Fruit fly (Drosophila melanogaster) whole organism, embryonic: ENCODE results near the gene CG34454.

ENCODE experiments used
- ATbp ChIP-seq: fragments of 200-800 bp; sonication (Bioruptor generic); optimal IDR thresholded peaks from 2 replicates; lab custom pipeline; 2017; ENCODE audit warnings: missing biosample characterization, mild to moderate bottlenecking, missing genetic modification characterization, missing genetic modification reagents
- Atf-2 ChIP-seq: fragments of 200-800 bp; sonication (Bioruptor generic); optimal IDR thresholded peaks from 2 replicates; lab custom pipeline; 2016; ENCODE audit warnings: missing biosample characterization, missing genetic modification characterization
- Atf3 ChIP-seq: fragments of 200-800 bp; sonication (Bioruptor generic); optimal IDR thresholded peaks from 3 replicates; lab custom pipeline; 2016; ENCODE audit warnings: missing biosample characterization, missing genetic modification characterization
- BEAF-32 ChIP-seq: fragments of 200-800 bp; sonication (Bioruptor generic); optimal IDR thresholded peaks from 3 replicates; lab custom pipeline; 2017; ENCODE audit warnings: missing biosample characterization, missing genetic modification characterization, mild to moderate bottlenecking, moderate library complexity, missing genetic modification reagents
- CG10462 ChIP-seq: fragments of 200-800 bp; sonication (Bioruptor generic); optimal IDR thresholded peaks from 2 replicates; lab custom pipeline; 2016; ENCODE audit warnings: missing biosample characterization, missing genetic modification characterization
- CG11696 ChIP-seq: fragments of 200-800 bp; sonication (Bioruptor generic); IDR thresholded peaks from 2 replicates; pipeline ENCODE4 v1.3.6; 2022; ENCODE audit warnings: missing biosample characterization, missing genetic modification characterization
- CG12219 ChIP-seq: fragments of 200-800 bp; sonication (Bioruptor generic); optimal IDR thresholded peaks from 3 replicates; lab custom pipeline; 2018; ENCODE audit warnings: missing biosample characterization, mild to moderate bottlenecking, missing genetic modification characterization
- CG12236 ChIP-seq: fragments of 200-800 bp; sonication (Bioruptor generic); optimal IDR thresholded peaks from 2 replicates; lab custom pipeline; 2016; ENCODE audit warnings: missing biosample characterization, missing genetic modification characterization
- CG12299 ChIP-seq: fragments of 200-800 bp; sonication (Bioruptor generic); optimal IDR thresholded peaks from 2 replicates; lab custom pipeline; 2018; ENCODE audit warnings: missing biosample characterization, mild to moderate bottlenecking, missing genetic modification characterization
- CG13424 ChIP-seq: fragments of 200-800 bp; sonication (Bioruptor generic); optimal IDR thresholded peaks from 2 replicates; lab custom pipeline; 2019; ENCODE audit warnings: missing biosample characterization, mild to moderate bottlenecking, missing genetic modification characterization, moderate library complexity
- CG14050 ChIP-seq: fragments of 200-800 bp; sonication (Bioruptor generic); IDR thresholded peaks from 3 replicates; pipeline ENCODE4 v1.3.6; 2022; ENCODE audit warnings: missing biosample characterization, missing genetic modification characterization
- CG17186 ChIP-seq: fragments of 200-800 bp; sonication (Bioruptor generic); optimal IDR thresholded peaks from 3 replicates; lab custom pipeline; 2017; ENCODE audit warnings: missing biosample characterization, missing genetic modification reagents, missing genetic modification characterization
- CG17568 ChIP-seq: fragments of 200-800 bp; sonication (Bioruptor generic); optimal IDR thresholded peaks from 2 replicates; lab custom pipeline; 2018; ENCODE audit warnings: missing biosample characterization, mild to moderate bottlenecking, missing genetic modification characterization, moderate library complexity
- CG17612 ChIP-seq: fragments of 200-800 bp; sonication (Bioruptor generic); IDR thresholded peaks from 2 replicates; pipeline ENCODE4 v1.3.6; 2022; ENCODE audit warnings: missing biosample characterization, missing genetic modification characterization
- CG34224 ChIP-seq: fragments of 200-800 bp; sonication (Bioruptor generic); IDR thresholded peaks from 3 replicates; pipeline ENCODE4 v1.3.6; 2022; ENCODE audit warnings: missing biosample characterization, missing genetic modification characterization; ENCODE audit not compliant: partially characterized antibody
- CG42726 ChIP-seq: fragments of 200-800 bp; sonication (Bioruptor generic); IDR thresholded peaks from 2 replicates; pipeline ENCODE4 v1.3.6; 2022; ENCODE audit warnings: missing biosample characterization, missing genetic modification characterization; ENCODE audit not compliant: partially characterized antibody
- CG7357 ChIP-seq: fragments of 200-800 bp; sonication (Bioruptor generic); IDR thresholded peaks from 3 replicates; pipeline ENCODE4 v1.3.6; 2022; ENCODE audit warnings: missing biosample characterization, missing genetic modification characterization
- CG8388 ChIP-seq: fragments of 200-800 bp; sonication (Bioruptor generic); optimal IDR thresholded peaks from 2 replicates; lab custom pipeline; 2019; ENCODE audit warnings: missing biosample characterization, mild to moderate bottlenecking, missing genetic modification characterization, moderate library complexity
- CG8944 ChIP-seq: fragments of 200-800 bp; sonication (Bioruptor generic); optimal IDR thresholded peaks from 3 replicates; lab custom pipeline; 2016; ENCODE audit warnings: missing biosample characterization, missing genetic modification characterization
- CG9609 ChIP-seq: fragments of 200-800 bp; sonication (Bioruptor generic); optimal IDR thresholded peaks from 3 replicates; lab custom pipeline; 2016; ENCODE audit warnings: missing biosample characterization, missing genetic modification characterization
- CG9817 ChIP-seq: fragments of 200-800 bp; sonication (Bioruptor generic); optimal IDR thresholded peaks from 2 replicates; lab custom pipeline; 2018; ENCODE audit warnings: missing biosample characterization, mild to moderate bottlenecking, missing genetic modification characterization, moderate library complexity
- CG9876 ChIP-seq: fragments of 200-800 bp; sonication (Bioruptor generic); optimal IDR thresholded peaks from 2 replicates; lab custom pipeline; 2016; ENCODE audit warnings: missing biosample characterization, missing genetic modification characterization
- Camta ChIP-seq: fragments of 200-800 bp; sonication (Bioruptor generic); optimal IDR thresholded peaks from 2 replicates; lab custom pipeline; 2016; ENCODE audit warnings: missing biosample characterization, missing genetic modification characterization
- D19A ChIP-seq: fragments of 200-800 bp; optimal IDR thresholded peaks from 3 replicates; lab custom pipeline; 2019; ENCODE audit warnings: missing biosample characterization, mild to moderate bottlenecking, missing genetic modification characterization, moderate library complexity
- Hr51 ChIP-seq, 2 experiments: fragments of 200-800 bp; sonication (Bioruptor generic); optimal IDR thresholded peaks; 2 replicates in 1 of 2; 3 replicates in 1 of 2; lab custom pipeline; 2016 to 2018; ENCODE audit warnings: missing biosample characterization in 2 of 2, missing genetic modification characterization in 2 of 2, mild to moderate bottlenecking in 1 of 2, moderate library complexity in 1 of 2
- Lpt ChIP-seq: fragments of >200 bp; optimal IDR thresholded peaks from 2 replicates; lab custom pipeline; 2018; ENCODE audit warnings: missing biosample characterization, missing genetic modification characterization
- Mes4 ChIP-seq: fragments of 200-800 bp; sonication (Bioruptor generic); optimal IDR thresholded peaks from 2 replicates; lab custom pipeline; 2016; ENCODE audit warnings: missing biosample characterization, missing genetic modification characterization
- Nf-YA ChIP-seq: fragments of 200-800 bp; sonication (Bioruptor generic); IDR thresholded peaks from 2 replicates; pipeline ENCODE4 v1.3.6; 2022; ENCODE audit warnings: missing biosample characterization, missing genetic modification characterization
- Spps ChIP-seq: fragments of 200-800 bp; sonication (Bioruptor generic); optimal IDR thresholded peaks from 2 replicates; lab custom pipeline; 2018; ENCODE audit warnings: missing biosample characterization, mild to moderate bottlenecking, missing genetic modification characterization
- Trl ChIP-seq, 3 experiments: fragments of >200 bp in 2 of 3; fragments of 200-800 bp in 1 of 3; sonication (Bioruptor generic) in 1 of 3; optimal IDR thresholded peaks; 2 replicates in 1 of 3; 3 replicates in 2 of 3; lab custom pipeline; 2016 to 2017; ENCODE audit warnings: missing biosample characterization in 1 of 3, missing genetic modification characterization in 1 of 3
- aop ChIP-seq: fragments of 200-800 bp; sonication (Bioruptor generic); IDR thresholded peaks from 2 replicates; pipeline ENCODE4 v1.3.6; 2022; ENCODE audit warnings: missing biosample characterization, missing genetic modification characterization
- bcd ChIP-seq: fragments of 200-800 bp; sonication (Bioruptor generic); optimal IDR thresholded peaks from 2 replicates; lab custom pipeline; 2017; ENCODE audit warnings: missing biosample characterization, mild to moderate bottlenecking, missing genetic modification characterization
- cas ChIP-seq: fragments of 200-800 bp; sonication (Bioruptor generic); IDR thresholded peaks from 2 replicates; pipeline ENCODE4 v1.3.6; 2022; ENCODE audit warnings: missing biosample characterization, missing genetic modification characterization
- crc ChIP-seq: fragments of 200-800 bp; sonication (Bioruptor generic); optimal IDR thresholded peaks from 2 replicates; lab custom pipeline; 2016; ENCODE audit warnings: missing biosample characterization, missing genetic modification characterization
- dysf ChIP-seq: fragments of 200-800 bp; sonication (Bioruptor generic); IDR thresholded peaks from 3 replicates; pipeline ENCODE4 v1.3.6; 2022; ENCODE audit warnings: missing biosample characterization, missing genetic modification characterization
- fd96Cb ChIP-seq: fragments of 200-800 bp; sonication (Bioruptor generic); optimal IDR thresholded peaks from 2 replicates; lab custom pipeline; 2018; ENCODE audit warnings: missing biosample characterization, mild to moderate bottlenecking, missing genetic modification characterization, moderate library complexity
- her ChIP-seq: fragments of 200-800 bp; sonication (Bioruptor generic); optimal IDR thresholded peaks from 2 replicates; lab custom pipeline; 2016; ENCODE audit warnings: missing biosample characterization, missing genetic modification characterization
- ken ChIP-seq: fragments of 200-800 bp; sonication (Bioruptor generic); IDR thresholded peaks from 3 replicates; pipeline ENCODE4 v1.3.6; 2022; ENCODE audit warnings: missing biosample characterization, missing genetic modification characterization
- lov ChIP-seq, 2 experiments: fragments of 200-800 bp in 1 of 2; fragments of >200 bp in 1 of 2; sonication (Bioruptor generic) in 1 of 2; IDR thresholded peaks in 1 of 2; optimal IDR thresholded peaks in 1 of 2; 2 replicates in 1 of 2; 3 replicates in 1 of 2; pipeline versions ENCODE4 v1.3.6 to Lab custom; 2017 to 2022; ENCODE audit warnings: missing biosample characterization in 1 of 2, missing genetic modification characterization in 1 of 2
- oc ChIP-seq: fragments of 200-800 bp; sonication (Bioruptor generic); optimal IDR thresholded peaks from 2 replicates; lab custom pipeline; 2018; ENCODE audit warnings: missing biosample characterization, mild to moderate bottlenecking, missing genetic modification characterization, moderate library complexity
- onecut ChIP-seq: fragments of 200-800 bp; sonication (Bioruptor generic); IDR thresholded peaks from 2 replicates; pipeline ENCODE4 v1.3.6; 2022; ENCODE audit warnings: missing biosample characterization, missing genetic modification characterization
- p53 ChIP-seq: fragments of 200-800 bp; sonication (Bioruptor generic); optimal IDR thresholded peaks from 2 replicates; lab custom pipeline; 2016; ENCODE audit warnings: missing biosample characterization, missing genetic modification characterization
- repo ChIP-seq: fragments of 200-800 bp; sonication (Bioruptor generic); optimal IDR thresholded peaks from 2 replicates; lab custom pipeline; 2016; ENCODE audit warnings: missing biosample characterization, missing genetic modification characterization
- sna ChIP-seq: fragments of 200-800 bp; sonication (Bioruptor generic); IDR thresholded peaks from 2 replicates; pipeline ENCODE4 v1.3.6; 2022; ENCODE audit warnings: missing biosample characterization, missing genetic modification characterization; ENCODE audit not compliant: partially characterized antibody
- tll ChIP-seq, 2 experiments: fragments of 200-800 bp in 1 of 2; fragments of >200 bp in 1 of 2; sonication (Bioruptor generic) in 1 of 2; optimal IDR thresholded peaks; 2 replicates each; lab custom pipeline; 2017 to 2019; ENCODE audit warnings: missing biosample characterization in 2 of 2, missing genetic modification characterization in 2 of 2, mild to moderate bottlenecking in 1 of 2, moderate library complexity in 1 of 2
- tna ChIP-seq: fragments of 200-800 bp; sonication (Bioruptor generic); IDR thresholded peaks from 2 replicates; pipeline ENCODE4 v1.3.6; 2022; ENCODE audit warnings: missing biosample characterization, missing genetic modification characterization; ENCODE audit not compliant: partially characterized antibody
- zfh2 ChIP-seq: fragments of 200-800 bp; sonication (Bioruptor generic); optimal IDR thresholded peaks from 2 replicates; lab custom pipeline; 2016; ENCODE audit warnings: missing biosample characterization, missing genetic modification characterization

The CG34454 gene

dm6 chr3L:223019-223902 is 8.9 kb downstream of the CG34454 start, which contains the start of the genes pyx and CG33229 (continued):
- TF ChIP-seq CG42726 = no peak
- TF ChIP-seq D19A (tag; lab: Kevin White, UChicago) = peak; percentile 76
- TF ChIP-seq crc (GFP tag; lab: Kevin White, UChicago) = peak; percentile 60
- peak; percentile 94 for TF ChIP-seq zfh2 (GFP tag; lab: Kevin White, UChicago)
- peak; percentile 62 for TF ChIP-seq ken (GFP tag; lab: Robert Waterston, UW)
- peak; percentile 57 for TF ChIP-seq ATbp
- TF ChIP-seq onecut = peak; percentile 49
- peak; percentile 90 for TF ChIP-seq CG9817
- TF ChIP-seq Camta (GFP tag; lab: Kevin White, UChicago) = peak; percentile 80
- TF ChIP-seq bcd = peak; percentile 86
- TF ChIP-seq fd96Cb (tag; lab: Kevin White, UChicago) = peak; percentile 81
- peak; percentile 35 for TF ChIP-seq CG12299 (tag; lab: Kevin White, UChicago)
- TF ChIP-seq CG17568 = no peak
- TF ChIP-seq CG9876 (GFP tag; lab: Kevin White, UChicago) = peak; percentile 78
- TF ChIP-seq CG17612 = peak; percentile 50
- TF ChIP-seq tll (GFP tag; optimal IDR thresholded peaks at IDR 0.05; lab: Kevin White, UChicago) = no peak
- TF ChIP-seq CG14050 (GFP tag; lab: Robert Waterston, UW) = peak; percentile 68
- peak; percentile 78 for TF ChIP-seq Atf-2 (GFP tag; lab: Kevin White, UChicago)
- TF ChIP-seq lov (optimal IDR thresholded peaks at IDR 0.05; lab: Kevin White, UChicago) = no peak
- TF ChIP-seq lov (GFP tag; IDR thresholded peaks at IDR 0.05; lab: Robert Waterston, UW) = no peak
- TF ChIP-seq CG11696 = peak; percentile 71
- TF ChIP-seq BEAF-32 (GFP tag; lab: Kevin White, UChicago) = peak; percentile 37
- peak; percentile 91 for TF ChIP-seq dysf
- no peak; the same call in 1 of the 2 replicates for TF ChIP-seq Nf-YA (GFP tag; lab: Robert Waterston, UW)
- TF ChIP-seq CG12236 (GFP tag; lab: Kevin White, UChicago) = no peak
- TF ChIP-seq Lpt (GFP tag; lab: Kevin White, UChicago) = no peak
- peak; percentile 57 for TF ChIP-seq Mes4 (GFP tag; lab: Kevin White, UChicago)
- peak; percentile 47 for TF ChIP-seq CG10462
- TF ChIP-seq CG34224 (GFP tag; lab: Robert Waterston, UW) = no peak
- TF ChIP-seq CG9609 (GFP tag; lab: Kevin White, UChicago) = peak; percentile 88
- TF ChIP-seq Spps = no peak
- TF ChIP-seq tna = no peak; the same call in 1 of the 2 replicates
- TF ChIP-seq CG8944 = peak; percentile 81
- peak; percentile 71 to 84 for TF ChIP-seq Hr51 (GFP tag; optimal IDR thresholded peaks at IDR 0.05; lab: Kevin White, UChicago)
- TF ChIP-seq repo = peak; percentile 57
- TF ChIP-seq aop = peak; percentile 70
- peak; percentile 19; the same call in 1 of the 2 replicates for TF ChIP-seq sna (GFP tag; lab: Robert Waterston, UW)
- peak; percentile 37 for TF ChIP-seq CG17186 (GFP tag; lab: Kevin White, UChicago)
- peak; percentile 88 for TF ChIP-seq cas (GFP tag; lab: Robert Waterston, UW)
- peak; percentile 80 for TF ChIP-seq Atf3 (GFP tag; lab: Kevin White, UChicago)
- TF ChIP-seq oc (tag; lab: Kevin White, UChicago) = peak; percentile 72
- peak; percentile 69 for TF ChIP-seq CG8388 (GFP tag; lab: Kevin White, UChicago)
- peak; percentile 77 for TF ChIP-seq CG7357 (GFP tag; lab: Robert Waterston, UW)
- peak; percentile 87 for TF ChIP-seq CG13424 (tag; lab: Kevin White, UChicago)
- no peak for TF ChIP-seq p53 (GFP tag; lab: Kevin White, UChicago)
- peak; percentile 61 for TF ChIP-seq CG12219 (GFP tag; lab: Kevin White, UChicago)
- TF ChIP-seq her (GFP tag; lab: Kevin White, UChicago) = peak; percentile 28
- TF ChIP-seq Trl (optimal IDR thresholded peaks at IDR 0.05; lab: Kevin White, UChicago) = no peak
- TF ChIP-seq Trl (GFP tag; optimal IDR thresholded peaks at IDR 0.05; lab: Kevin White, UChicago) = peak; percentile 70
